Fruit fly (Drosophila melanogaster) whole organism, adult: Measurements from ENCODE around the gene CG45067.

Source experiments
- CG11617 ChIP-seq: fragments of 200-800 bp; sonication (Bioruptor generic); optimal IDR thresholded peaks from 2 replicates; lab custom pipeline; 2017; ENCODE audit warnings: mild to moderate bottlenecking, missing biosample characterization, missing genetic modification reagents, missing genetic modification characterization
- CG12768 ChIP-seq: fragments of 200-800 bp; sonication (Bioruptor generic); optimal IDR thresholded peaks from 2 replicates; lab custom pipeline; 2017; ENCODE audit warnings: missing biosample characterization, missing genetic modification characterization, mild to moderate bottlenecking, moderate library complexity, missing genetic modification reagents
- CG1620 ChIP-seq: fragments of 200-800 bp; sonication (Bioruptor generic); optimal IDR thresholded peaks from 2 replicates; lab custom pipeline; 2016; ENCODE audit warnings: missing biosample characterization, missing genetic modification characterization
- CG33017 ChIP-seq: fragments of 200-800 bp; sonication (Bioruptor generic); optimal IDR thresholded peaks from 2 replicates; lab custom pipeline; 2018; ENCODE audit warnings: missing biosample characterization, mild to moderate bottlenecking, missing genetic modification characterization, moderate library complexity
- CG5204 ChIP-seq: fragments of 200-800 bp; sonication (Bioruptor generic); optimal IDR thresholded peaks from 2 replicates; lab custom pipeline; 2016; ENCODE audit warnings: missing biosample characterization, missing genetic modification characterization
- CG7101 ChIP-seq: fragments of 200-800 bp; sonication (Bioruptor generic); optimal IDR thresholded peaks from 2 replicates; lab custom pipeline; 2018; ENCODE audit warnings: missing biosample characterization, mild to moderate bottlenecking, missing genetic modification characterization, moderate library complexity
- Crg-1 ChIP-seq: fragments of 200-800 bp; sonication (Bioruptor generic); optimal IDR thresholded peaks from 2 replicates; lab custom pipeline; 2016; ENCODE audit warnings: missing biosample characterization, missing genetic modification characterization
- Hr96 ChIP-seq: fragments of 200-800 bp; sonication (Bioruptor generic); optimal IDR thresholded peaks from 2 replicates; lab custom pipeline; 2016; ENCODE audit warnings: missing biosample characterization, missing genetic modification characterization
- Mnt ChIP-seq: fragments of 200-800 bp; sonication (Bioruptor generic); optimal IDR thresholded peaks from 2 replicates; lab custom pipeline; 2016; ENCODE audit warnings: missing biosample characterization, mild to moderate bottlenecking, missing genetic modification characterization
- cnc ChIP-seq, 2 experiments: fragments of >200 bp; optimal IDR thresholded peaks; 2 replicates each; lab custom pipeline; 2017
- kay ChIP-seq: fragments of 200-800 bp; sonication (Bioruptor generic); peaks from one replicate; lab custom pipeline; 2016; ENCODE audit warnings: missing biosample characterization, missing genetic modification characterization, borderline replicate concordance
- ovo ChIP-seq: fragments of 200-800 bp; sonication (Bioruptor generic); optimal IDR thresholded peaks from 2 replicates; lab custom pipeline; 2016; ENCODE audit warnings: missing biosample characterization, missing genetic modification characterization
- pad ChIP-seq: fragments of 200-800 bp; sonication (Bioruptor generic); optimal IDR thresholded peaks from 3 replicates; lab custom pipeline; 2017; ENCODE audit warnings: missing biosample characterization, missing genetic modification characterization, mild to moderate bottlenecking, moderate library complexity, missing genetic modification reagents
- tj ChIP-seq: fragments of 200-800 bp; sonication (Bioruptor generic); optimal IDR thresholded peaks from 3 replicates; lab custom pipeline; 2017; ENCODE audit warnings: missing biosample characterization, mild to moderate bottlenecking, missing genetic modification characterization, moderate library complexity

- TF ChIP-seq tj (peak; percentile 83), kay (peak; percentile 99), Mnt (GFP tag; lab: Kevin White, UChicago) (peak; percentile 97), ovo (GFP tag; lab: Kevin White, UChicago) (peak; percentile 93), CG7101 (peak; percentile 98), Hr96 (peak; percentile 97), CG5204 (GFP tag; lab: Kevin White, UChicago) (peak; percentile 97), CG11617 (GFP tag; lab: Kevin White, UChicago) (peak; percentile 98), cnc (optimal IDR thresholded peaks at IDR 0.05; lab: Kevin White, UChicago) (no peak), Crg-1 (GFP tag; lab: Kevin White, UChicago) (peak; percentile 97), CG12768 (GFP tag; lab: Kevin White, UChicago) (peak; percentile 98), pad (peak; percentile 85), CG33017 (peak; percentile 98), CG1620 (GFP tag; lab: Kevin White, UChicago) (peak; percentile 98)
Observed at dm6 chr3L:3081146-3081872, 33.0 kb downstream of the CG45067 start.
